Fruit fly (Drosophila melanogaster) whole organism, embryonic: ENCODE results near the gene Atg13.

Experiments
- Aef1 ChIP-seq: fragments of 200-800 bp; sonication (Bioruptor generic); IDR thresholded peaks from 3 replicates; pipeline ENCODE4 v1.3.6; 2022; ENCODE audit warnings: missing biosample characterization, missing genetic modification characterization
- Atf6 ChIP-seq: fragments of 200-800 bp; sonication (Bioruptor generic); IDR thresholded peaks from 2 replicates; pipeline ENCODE4 v1.3.6; 2022; ENCODE audit warnings: missing biosample characterization, missing genetic modification characterization
- Bdp1 ChIP-seq: fragments of 200-800 bp; sonication (Bioruptor generic); optimal IDR thresholded peaks from 3 replicates; lab custom pipeline; 2016; ENCODE audit warnings: missing biosample characterization, missing genetic modification characterization
- Bteb2 ChIP-seq: fragments of 200-800 bp; sonication (Bioruptor generic); optimal IDR thresholded peaks from 2 replicates; lab custom pipeline; 2016; ENCODE audit warnings: missing biosample characterization, missing genetic modification characterization
- CG10431 ChIP-seq: fragments of 200-800 bp; sonication (Bioruptor generic); optimal IDR thresholded peaks from 3 replicates; lab custom pipeline; 2018; ENCODE audit warnings: missing biosample characterization, mild to moderate bottlenecking, missing genetic modification characterization
- CG10654 ChIP-seq: fragments of 200-800 bp; sonication (Bioruptor generic); optimal IDR thresholded peaks from 2 replicates; lab custom pipeline; 2016; ENCODE audit warnings: missing biosample characterization, missing genetic modification characterization
- CG11085 ChIP-seq: fragments of 200-800 bp; sonication (Bioruptor generic); IDR thresholded peaks from 2 replicates; pipeline ENCODE4 v1.3.6; 2022; ENCODE audit warnings: missing biosample characterization, missing genetic modification characterization
- CG11456 ChIP-seq: fragments of 200-800 bp; sonication (Bioruptor generic); IDR thresholded peaks from 3 replicates; pipeline ENCODE4 v1.3.6; 2022; ENCODE audit warnings: missing biosample characterization, missing genetic modification characterization
- CG12104 ChIP-seq: fragments of 200-800 bp; sonication (Bioruptor generic); optimal IDR thresholded peaks from 3 replicates; lab custom pipeline; 2016; ENCODE audit warnings: missing biosample characterization, missing genetic modification characterization
- CG12299 ChIP-seq: fragments of 200-800 bp; sonication (Bioruptor generic); optimal IDR thresholded peaks from 2 replicates; lab custom pipeline; 2018; ENCODE audit warnings: missing biosample characterization, mild to moderate bottlenecking, missing genetic modification characterization
- CG12942 ChIP-seq: fragments of 200-800 bp; sonication (Bioruptor generic); optimal IDR thresholded peaks from 3 replicates; lab custom pipeline; 2016; ENCODE audit warnings: missing biosample characterization, missing genetic modification characterization
- CG14965 ChIP-seq: fragments of 200-800 bp; sonication (Bioruptor generic); optimal IDR thresholded peaks from 2 replicates; lab custom pipeline; 2016; ENCODE audit warnings: missing biosample characterization, missing genetic modification characterization, borderline replicate concordance
- CG15011 ChIP-seq: fragments of 200-800 bp; sonication (Bioruptor generic); optimal IDR thresholded peaks from 3 replicates; lab custom pipeline; 2018; ENCODE audit warnings: missing biosample characterization, mild to moderate bottlenecking, missing genetic modification characterization
- CG15514 ChIP-seq: fragments of 200-800 bp; sonication (Bioruptor generic); optimal IDR thresholded peaks from 3 replicates; lab custom pipeline; 2017; ENCODE audit warnings: missing biosample characterization, missing genetic modification characterization, mild to moderate bottlenecking, moderate library complexity, missing genetic modification reagents
- CG15696 ChIP-seq: fragments of 200-800 bp; sonication (Bioruptor generic); optimal IDR thresholded peaks from 2 replicates; lab custom pipeline; 2019; ENCODE audit warnings: missing biosample characterization, mild to moderate bottlenecking, missing genetic modification characterization, moderate library complexity
- CG1602 ChIP-seq: fragments of 200-800 bp; sonication (Bioruptor generic); optimal IDR thresholded peaks from 3 replicates; lab custom pipeline; 2016; ENCODE audit warnings: missing biosample characterization, missing genetic modification characterization
- CG16815 ChIP-seq: fragments of 200-800 bp; sonication (Bioruptor generic); optimal IDR thresholded peaks from 3 replicates; lab custom pipeline; 2017; ENCODE audit warnings: missing biosample characterization, mild to moderate bottlenecking, missing genetic modification characterization
- CG17359 ChIP-seq: fragments of 200-800 bp; sonication (Bioruptor generic); optimal IDR thresholded peaks from 3 replicates; lab custom pipeline; 2018; ENCODE audit warnings: missing biosample characterization, mild to moderate bottlenecking, missing genetic modification characterization, moderate library complexity
- CG17361 ChIP-seq: fragments of 200-800 bp; sonication (Bioruptor generic); IDR thresholded peaks from 3 replicates; pipeline ENCODE4 v1.3.6; 2022; ENCODE audit warnings: missing biosample characterization, missing genetic modification characterization
- CG17612 ChIP-seq: fragments of 200-800 bp; sonication (Bioruptor generic); IDR thresholded peaks from 2 replicates; pipeline ENCODE4 v1.3.6; 2022; ENCODE audit warnings: missing biosample characterization, missing genetic modification characterization
- CG17802 ChIP-seq: fragments of 200-800 bp; sonication (Bioruptor generic); optimal IDR thresholded peaks from 2 replicates; lab custom pipeline; 2018; ENCODE audit warnings: missing biosample characterization, mild to moderate bottlenecking, missing genetic modification characterization, moderate library complexity
- CG17829 ChIP-seq: fragments of 200-800 bp; optimal IDR thresholded peaks from 2 replicates; lab custom pipeline; 2019; ENCODE audit warnings: missing biosample characterization, mild to moderate bottlenecking, missing genetic modification characterization, moderate library complexity
- CG7839 ChIP-seq: fragments of 200-800 bp; sonication (Bioruptor generic); optimal IDR thresholded peaks from 3 replicates; lab custom pipeline; 2018; ENCODE audit warnings: missing biosample characterization, mild to moderate bottlenecking, missing genetic modification characterization, moderate library complexity
- CG8478 ChIP-seq: fragments of >200 bp; optimal IDR thresholded peaks from 2 replicates; lab custom pipeline; 2018
- CG9817 ChIP-seq: fragments of 200-800 bp; sonication (Bioruptor generic); optimal IDR thresholded peaks from 2 replicates; lab custom pipeline; 2018; ENCODE audit warnings: missing biosample characterization, mild to moderate bottlenecking, missing genetic modification characterization, moderate library complexity
- Dad ChIP-seq: fragments of 200-800 bp; sonication (Bioruptor generic); optimal IDR thresholded peaks from 3 replicates; lab custom pipeline; 2016; ENCODE audit warnings: missing biosample characterization, missing genetic modification characterization
- Dip2 ChIP-seq: fragments of 200-800 bp; sonication (Bioruptor generic); IDR thresholded peaks from 2 replicates; pipeline ENCODE4 v1.3.6; 2022; ENCODE audit warnings: missing biosample characterization, missing genetic modification characterization
- Dll ChIP-seq: fragments of 200-800 bp; sonication (Bioruptor generic); IDR thresholded peaks from 4 replicates; pipeline ENCODE4 v1.3.6; 2022; ENCODE audit warnings: missing biosample characterization, missing genetic modification characterization; ENCODE audit not compliant: partially characterized antibody
- E2f1 ChIP-seq: fragments of 200-800 bp; sonication (Bioruptor generic); IDR thresholded peaks from 2 replicates; pipeline ENCODE4 v1.3.6; 2022; ENCODE audit warnings: missing biosample characterization, missing genetic modification characterization
- ERR ChIP-seq: fragments of 200-800 bp; sonication (Bioruptor generic); optimal IDR thresholded peaks from 2 replicates; lab custom pipeline; 2016; ENCODE audit warnings: missing biosample characterization, missing genetic modification characterization
- HmgZ ChIP-seq: fragments of 200-800 bp; sonication (Bioruptor generic); optimal IDR thresholded peaks from 2 replicates; lab custom pipeline; 2018; ENCODE audit warnings: missing biosample characterization, mild to moderate bottlenecking, missing genetic modification characterization
- Hr51 ChIP-seq, 2 experiments: fragments of 200-800 bp; sonication (Bioruptor generic); optimal IDR thresholded peaks; 2 replicates in 1 of 2; 3 replicates in 1 of 2; lab custom pipeline; 2016 to 2018; ENCODE audit warnings: missing biosample characterization in 2 of 2, missing genetic modification characterization in 2 of 2, mild to moderate bottlenecking in 1 of 2, moderate library complexity in 1 of 2
- Meics ChIP-seq: fragments of 200-800 bp; sonication (Bioruptor generic); optimal IDR thresholded peaks from 2 replicates; lab custom pipeline; 2017; ENCODE audit warnings: missing biosample characterization, mild to moderate bottlenecking, missing genetic modification characterization
- NC2β ChIP-seq: fragments of 200-800 bp; sonication (Bioruptor generic); optimal IDR thresholded peaks from 2 replicates; lab custom pipeline; 2016; ENCODE audit warnings: missing biosample characterization, missing genetic modification characterization
- Neu2 ChIP-seq: fragments of 200-800 bp; sonication (Bioruptor generic); optimal IDR thresholded peaks from 3 replicates; lab custom pipeline; 2016; ENCODE audit warnings: missing biosample characterization, missing genetic modification characterization, borderline replicate concordance
- ab ChIP-seq: fragments of 200-800 bp; sonication (Bioruptor generic); optimal IDR thresholded peaks from 2 replicates; lab custom pipeline; 2016; ENCODE audit warnings: missing biosample characterization, missing genetic modification characterization
- ash1 ChIP-seq: fragments of 200-800 bp; sonication (Bioruptor generic); optimal IDR thresholded peaks from 2 replicates; lab custom pipeline; 2018; ENCODE audit warnings: missing biosample characterization, mild to moderate bottlenecking, missing genetic modification characterization
- dysf ChIP-seq: fragments of 200-800 bp; sonication (Bioruptor generic); IDR thresholded peaks from 3 replicates; pipeline ENCODE4 v1.3.6; 2022; ENCODE audit warnings: missing biosample characterization, missing genetic modification characterization
- eve ChIP-seq, 2 experiments: fragments of >200 bp; optimal IDR thresholded peaks; 2 replicates each; lab custom pipeline; 2017; ENCODE audit warnings: missing biosample characterization in 2 of 2, missing genetic modification characterization in 2 of 2
- fd64A ChIP-seq: fragments of 200-800 bp; sonication (Bioruptor generic); optimal IDR thresholded peaks from 3 replicates; lab custom pipeline; 2018; ENCODE audit warnings: missing biosample characterization, mild to moderate bottlenecking, missing genetic modification characterization
- grau ChIP-seq: fragments of 200-800 bp; optimal IDR thresholded peaks from 3 replicates; lab custom pipeline; 2019; ENCODE audit warnings: missing biosample characterization, mild to moderate bottlenecking, missing genetic modification characterization, moderate library complexity
- gsb-n ChIP-seq: fragments of 200-800 bp; sonication (Bioruptor generic); optimal IDR thresholded peaks from 3 replicates; lab custom pipeline; 2018; ENCODE audit warnings: missing biosample characterization, mild to moderate bottlenecking, missing genetic modification characterization
- knrl ChIP-seq: fragments of 200-800 bp; sonication (Bioruptor generic); IDR thresholded peaks from 3 replicates; pipeline ENCODE4 v1.3.6; 2022; ENCODE audit warnings: missing biosample characterization, missing genetic modification characterization; ENCODE audit not compliant: partially characterized antibody
- pan ChIP-seq, 4 experiments: fragments of >200 bp in 3 of 4; fragments of 200-800 bp in 1 of 4; sonication (Bioruptor generic) in 1 of 4; optimal IDR thresholded peaks in 3 of 4; IDR thresholded peaks in 1 of 4; 2 replicates each; pipeline versions ENCODE4 v1.3.6 to Lab custom; 2017 to 2022; ENCODE audit warnings: missing biosample characterization in 2 of 4, missing genetic modification characterization in 2 of 4, mixed read lengths in 1 of 4
- slou ChIP-seq: fragments of 200-800 bp; sonication (Bioruptor generic); optimal IDR thresholded peaks from 3 replicates; lab custom pipeline; 2016; ENCODE audit warnings: missing biosample characterization, missing genetic modification characterization
- slp2 ChIP-seq: fragments of 200-800 bp; sonication (Bioruptor generic); optimal IDR thresholded peaks from 2 replicates; lab custom pipeline; 2016; ENCODE audit warnings: missing biosample characterization, missing genetic modification characterization
- sr ChIP-seq: fragments of 200-800 bp; sonication (Bioruptor generic); IDR thresholded peaks from 3 replicates; pipeline ENCODE4 v1.3.6; 2022; ENCODE audit warnings: missing biosample characterization, missing genetic modification characterization
- ssp ChIP-seq: fragments of 200-800 bp; sonication (Bioruptor generic); IDR thresholded peaks from 2 replicates; pipeline ENCODE4 v1.3.6; 2022; ENCODE audit warnings: missing biosample characterization, missing genetic modification characterization
- trh ChIP-seq: fragments of 200-800 bp; sonication (Bioruptor generic); optimal IDR thresholded peaks from 2 replicates; lab custom pipeline; 2016; ENCODE audit warnings: missing biosample characterization, missing genetic modification characterization
- unpg ChIP-seq: fragments of 200-800 bp; sonication (Bioruptor generic); optimal IDR thresholded peaks from 3 replicates; lab custom pipeline; 2018; ENCODE audit warnings: missing biosample characterization, mild to moderate bottlenecking, missing genetic modification characterization, moderate library complexity

The Atg13 gene

DNA sequence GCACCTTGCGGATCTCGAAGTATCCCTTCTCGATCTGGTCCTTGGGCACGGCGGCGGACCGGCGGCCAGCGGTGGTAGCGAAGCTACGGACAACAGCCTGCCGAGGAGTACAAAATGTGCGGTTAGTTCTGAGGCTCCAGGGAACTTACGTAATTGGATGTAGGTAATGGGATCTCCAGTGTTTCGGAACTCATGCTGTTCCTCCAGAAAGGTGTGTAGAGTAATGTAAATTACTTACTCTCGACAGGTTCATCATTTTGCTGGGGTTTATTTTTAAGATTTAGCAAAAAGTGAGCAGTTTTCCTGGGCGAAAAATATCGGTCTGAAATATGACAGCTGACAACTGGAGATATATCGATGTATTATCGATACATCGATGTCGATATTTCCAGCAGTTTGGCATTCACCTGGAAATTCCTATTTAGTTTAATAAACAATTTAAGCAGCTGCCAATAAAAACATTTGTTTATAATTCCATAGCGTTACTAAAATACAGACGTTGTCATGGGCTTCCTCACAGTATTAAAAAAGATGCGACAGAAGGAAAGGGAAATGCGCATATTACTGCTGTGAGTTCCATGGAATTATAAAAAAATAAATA lies 8.8 kb upstream of the Atg13 start, which contains the start of the genes COX7A and Arl2 (continued):
- TF ChIP-seq CG12942 (GFP tag; lab: Kevin White, UChicago), result no peak
- peak; percentile 22 for TF ChIP-seq CG17829 (tag; lab: Kevin White, UChicago)
- no peak for TF ChIP-seq ssp (GFP tag; lab: Robert Waterston, UW)
- TF ChIP-seq CG12104, result no peak
- TF ChIP-seq CG16815 (GFP tag; lab: Kevin White, UChicago), result no peak
- TF ChIP-seq NC2β (GFP tag; lab: Kevin White, UChicago), result no peak
- peak; percentile 17 for TF ChIP-seq CG10431
- TF ChIP-seq CG10654 (GFP tag; lab: Kevin White, UChicago), result no peak
- no peak for TF ChIP-seq CG11456
- TF ChIP-seq CG14965 (GFP tag; lab: Kevin White, UChicago), result no peak
- no peak for TF ChIP-seq unpg (GFP tag; lab: Kevin White, UChicago)
- no peak for TF ChIP-seq pan (optimal IDR thresholded peaks at IDR 0.05; lab: Kevin White, UChicago)
- TF ChIP-seq pan (GFP tag; optimal IDR thresholded peaks at IDR 0.05 in 1 of 2, IDR thresholded peaks at IDR 0.05 in 1 of 2), result no peak
- peak; percentile 65 for TF ChIP-seq HmgZ (tag; lab: Kevin White, UChicago)
- TF ChIP-seq CG15514 (GFP tag; lab: Kevin White, UChicago), result peak; percentile 47
- TF ChIP-seq knrl (GFP tag; lab: Robert Waterston, UW), result peak; percentile 92
- peak; percentile 94 for TF ChIP-seq Dll (GFP tag; lab: Robert Waterston, UW)
- 0 out of 2 replicates have a peak, but pooled peaks have one; percentile 23 for TF ChIP-seq Atf6
- no peak for TF ChIP-seq Neu2 (GFP tag; lab: Kevin White, UChicago)
- no peak for TF ChIP-seq dysf (GFP tag; lab: Robert Waterston, UW)
- TF ChIP-seq E2f1 (GFP tag; lab: Robert Waterston, UW), result 0 out of 2 replicates have a peak, but pooled peaks have one; percentile 17
- TF ChIP-seq ab (GFP tag; lab: Kevin White, UChicago), result no peak
- TF ChIP-seq sr (GFP tag; lab: Robert Waterston, UW), result no peak
- TF ChIP-seq Hr51 (GFP tag; optimal IDR thresholded peaks at IDR 0.05; lab: Kevin White, UChicago), result no peak
- TF ChIP-seq CG15696 (tag; lab: Kevin White, UChicago), result no peak
- no peak for TF ChIP-seq fd64A (GFP tag; lab: Kevin White, UChicago)
- TF ChIP-seq slou (GFP tag; lab: Kevin White, UChicago), result no peak
- no peak for TF ChIP-seq CG11085 (GFP tag; lab: Robert Waterston, UW)
- TF ChIP-seq CG17361 (GFP tag; lab: Robert Waterston, UW), result no peak
- TF ChIP-seq Dip2, result no peak
- TF ChIP-seq Bteb2 (GFP tag; lab: Kevin White, UChicago), result no peak
- TF ChIP-seq gsb-n (tag; lab: Kevin White, UChicago), result no peak
- TF ChIP-seq CG9817, result no peak
- no peak for TF ChIP-seq eve (GFP tag; optimal IDR thresholded peaks at IDR 0.05; lab: Kevin White, UChicago)
- TF ChIP-seq Dad, result no peak
- TF ChIP-seq grau (tag; lab: Kevin White, UChicago), result no peak
- TF ChIP-seq CG17359 (tag; lab: Kevin White, UChicago), result no peak
- TF ChIP-seq CG17612 (GFP tag; lab: Robert Waterston, UW), result no peak
- no peak for TF ChIP-seq CG17802
- TF ChIP-seq trh (GFP tag; lab: Kevin White, UChicago), result no peak
- no peak for TF ChIP-seq CG1602 (GFP tag; lab: Kevin White, UChicago)
- TF ChIP-seq CG7839 (tag; lab: Kevin White, UChicago), result no peak
- no peak for TF ChIP-seq Aef1 (GFP tag; lab: Robert Waterston, UW)
- no peak for TF ChIP-seq CG15011 (GFP tag; lab: Kevin White, UChicago)
- TF ChIP-seq Bdp1 (GFP tag; lab: Kevin White, UChicago), result no peak
- TF ChIP-seq CG12299 (tag; lab: Kevin White, UChicago), result no peak
- TF ChIP-seq slp2 (GFP tag; lab: Kevin White, UChicago), result no peak
- TF ChIP-seq Meics, result peak; percentile 9
- TF ChIP-seq ash1 (GFP tag; lab: Kevin White, UChicago), result no peak
- TF ChIP-seq ERR (GFP tag; lab: Kevin White, UChicago), result no peak
- TF ChIP-seq CG8478 (lab: Kevin White, UChicago), result no peak
